Worm (Caenorhabditis elegans): ENCODE measurements around the gene nas-38.

nas-38 gene

DNA sequence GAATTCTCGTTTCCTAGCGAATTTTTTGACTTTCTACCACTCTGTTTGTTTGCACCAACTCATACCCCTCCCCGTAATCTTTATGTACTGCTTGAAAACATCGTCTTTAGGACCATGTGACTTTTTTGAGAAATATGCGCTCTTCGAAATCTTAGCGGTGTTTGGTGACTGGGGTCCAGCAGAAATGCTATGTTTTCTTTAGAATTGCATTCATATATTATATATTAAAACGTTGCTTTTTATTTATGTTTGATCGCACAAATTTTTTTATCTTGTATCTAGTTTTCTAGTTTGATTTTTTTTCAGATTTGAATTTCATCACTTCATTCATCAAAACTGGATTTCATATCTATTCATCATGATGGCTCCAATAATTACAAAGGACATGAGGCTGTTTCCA, 43.9 kb downstream of the nas-38 start, which contains the start of gene F13C5.1:
Gene F13C5.1, plus strand, starts transcription at position 301 of the 400 bp plus-strand sequence.
- TF ChIP-seq nhr-28 (tag; optimal IDR thresholded peaks at IDR 0.05), result no peak

DNA sequence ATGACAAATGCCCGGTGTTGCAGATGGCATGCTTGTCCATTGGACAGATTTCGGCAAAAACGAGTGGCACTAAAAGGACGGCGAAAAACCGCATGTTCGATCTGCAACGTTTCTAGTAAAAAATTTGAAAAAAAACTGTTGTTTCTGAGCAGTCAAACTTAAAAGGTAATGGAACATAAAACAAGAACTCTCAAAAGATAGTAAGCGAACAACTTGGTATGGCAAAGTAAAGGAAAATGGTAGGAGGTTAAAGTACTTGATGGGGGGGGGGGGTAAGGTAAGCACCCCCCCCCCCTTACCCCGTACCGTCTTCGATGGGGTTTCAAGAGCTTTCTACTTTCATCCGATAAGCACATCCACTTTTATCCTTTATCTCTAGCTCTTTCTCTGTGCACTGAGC, 50.4 kb downstream of the nas-38 start, which contains the start of gene F13C5.5:
Gene F13C5.5, minus strand, starts transcription at position 101 of the 400 bp plus-strand sequence.
- TF ChIP-seq ztf-7 (tag; optimal IDR thresholded peaks at IDR 0.05) (no peak), nhr-25 (tag; optimal IDR thresholded peaks at IDR 0.05; ENCODE audit: borderline replicate concordance, insufficient read depth) (no peak), gei-8 (GFP tag; optimal IDR thresholded peaks at IDR 0.05) (no peak), egl-27 (tag; optimal IDR thresholded peaks at IDR 0.05) (no peak), egl-43 (GFP tag; IDR thresholded peaks at IDR 0.05) (no peak), ceh-20 (GFP tag; IDR thresholded peaks at IDR 0.05) (no peak), T20F7.1 (GFP tag; optimal IDR thresholded peaks at IDR 0.05) (no peak), nhr-111 (GFP tag; optimal IDR thresholded peaks at IDR 0.05) (no peak), hlh-11 (tag; optimal IDR thresholded peaks at IDR 0.05) (no peak), zfp-3 (GFP tag; conservative IDR thresholded peaks at IDR 0.05) (no peak), ceh-62 (tag; optimal IDR thresholded peaks at IDR 0.05) (no peak), cey-2 (tag; optimal IDR thresholded peaks at IDR 0.05; ENCODE audit: borderline replicate concordance, insufficient read depth) (no peak), fkh-10 (GFP tag; optimal IDR thresholded peaks at IDR 0.05) (no peak), unc-130 (GFP tag; optimal IDR thresholded peaks at IDR 0.05) (no peak), Y48G9A.11 (GFP tag; IDR thresholded peaks at IDR 0.05) (no peak), spr-3 (GFP tag; optimal IDR thresholded peaks at IDR 0.05) (no peak), hmg-1.1 (GFP tag; IDR thresholded peaks at IDR 0.05) (no peak), nhr-6 (tag; optimal IDR thresholded peaks at IDR 0.05) (no peak)

DNA sequence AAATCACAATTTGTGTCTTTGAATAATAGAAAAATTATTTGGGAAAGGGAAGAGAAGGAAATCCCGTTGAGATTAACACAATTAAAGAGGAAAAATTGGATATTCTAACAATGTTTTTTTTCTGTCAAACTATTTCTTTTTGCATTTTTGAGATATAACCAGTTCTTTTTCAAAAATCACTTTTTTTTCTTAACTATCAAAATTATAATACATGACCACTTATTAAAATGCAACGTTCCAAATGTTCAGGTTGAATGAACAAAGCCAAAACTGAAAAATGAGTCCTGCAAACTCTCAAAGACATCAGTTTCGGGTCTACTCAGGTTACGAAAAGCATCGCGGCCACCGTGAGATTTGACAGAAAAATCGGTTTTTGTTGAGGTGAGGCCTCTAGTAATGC, 51.6 kb downstream of the nas-38 start:
- TF ChIP-seq F10B5.3 (tag; optimal IDR thresholded peaks at IDR 0.05) (no peak), aha-1 (tag) (peak; percentile 92)

DNA sequence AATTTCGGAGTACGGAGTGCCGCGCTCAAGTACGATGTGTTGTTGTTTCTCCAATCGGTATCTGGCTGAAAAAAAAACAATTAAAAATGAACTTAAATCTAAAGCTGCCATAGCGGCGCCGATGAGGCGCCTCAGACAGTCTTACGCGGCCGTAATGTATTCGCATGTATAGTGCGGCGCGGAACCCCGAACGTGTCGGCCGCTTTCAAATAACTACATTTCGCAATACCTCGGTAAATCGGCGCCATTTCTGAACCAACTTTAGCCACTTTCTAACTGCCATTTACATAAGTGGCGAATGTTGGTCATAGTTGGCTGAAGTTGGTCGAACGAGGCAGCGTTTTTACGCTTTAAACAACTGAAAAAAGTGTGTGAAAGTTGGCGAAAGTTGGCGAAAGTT, 54.8 kb downstream of the nas-38 start:
- TF ChIP-seq F44E2.7 (GFP tag; IDR thresholded peaks at IDR 0.05) (no peak), cey-2 (tag; optimal IDR thresholded peaks at IDR 0.05; ENCODE audit: borderline replicate concordance, insufficient read depth) (no peak), jun-1 (tag; optimal IDR thresholded peaks at IDR 0.05) (no peak), daf-8 (GFP tag; IDR thresholded peaks at IDR 0.05) (no peak), ces-1 (GFP tag; optimal IDR thresholded peaks at IDR 0.05) (no peak)

Data from whole organism, L4 larva.